Worm (Caenorhabditis elegans): Measurements from ENCODE around the gene T02D1.4.

- TF ChIP-seq fos-1 (tag; optimal IDR thresholded peaks at IDR 0.05) (no peak), snpc-4 (tag; optimal IDR thresholded peaks at IDR 0.05) (no peak), dpl-1 (GFP tag; optimal IDR thresholded peaks at IDR 0.05) (no peak), nhr-28 (tag; optimal IDR thresholded peaks at IDR 0.05) (no peak), lir-3 (tag; optimal IDR thresholded peaks at IDR 0.05; ENCODE audit: poor library complexity) (no peak), unc-86 (tag; optimal IDR thresholded peaks at IDR 0.05) (no peak), ces-1 (GFP tag; optimal IDR thresholded peaks at IDR 0.05) (no peak), isw-1 (GFP tag; IDR thresholded peaks at IDR 0.05) (no peak), nhr-85 (tag) (no peak), F16B12.6 (tag; optimal IDR thresholded peaks at IDR 0.05) (no peak), nhr-11 (tag; optimal IDR thresholded peaks at IDR 0.05) (no peak), mef-2 (tag; optimal IDR thresholded peaks at IDR 0.05) (no peak)
These were observed 48.8 kb downstream of the T02D1.4 start for ce11 chrIV:17448319-17448718.

Measured in whole organism, L1 larva.